Worm (Caenorhabditis elegans) whole organism, late embryonic: ENCODE measurements around the gene Y66D12A.11.

Experiments used
- pqm-1 ChIP-seq: sonication (generic microtip); optimal IDR thresholded peaks from 2 replicates; lab custom pipeline; 2016; ENCODE audit warnings: missing genetic modification characterization, missing compliant biosample characterization
- sox-4 ChIP-seq: sonication (generic microtip); optimal IDR thresholded peaks from 2 replicates; lab custom pipeline; 2017; ENCODE audit warnings: mild to moderate bottlenecking, missing genetic modification characterization, inconsistent platforms, missing compliant biosample characterization

- TF ChIP-seq sox-4 (tag; lab: Kevin White, UChicago) (no peak), pqm-1 (tag; lab: Kevin White, UChicago) (no peak)
Observed at ce11 chrIII:11523504-11524025, 39.7 kb upstream of the Y66D12A.11 start, which contains the start of the genes Y66D12A.16 and such-1.
